Worm (Caenorhabditis elegans) whole organism, L1 larva: ENCODE measurements around the gene C56E6.2.

Source experiments
- aly-2 ChIP-seq: fragments of 150-350 bp; optimal IDR thresholded peaks from 2 replicates; lab custom pipeline; 2014; ENCODE audit warnings: missing biosample characterization, missing genetic modification characterization
- ces-1 ChIP-seq: fragments of 150-350 bp; optimal IDR thresholded peaks from 2 replicates; lab custom pipeline; 2014; ENCODE audit warnings: missing biosample characterization, missing genetic modification reagents, missing genetic modification characterization
- efl-1 ChIP-seq, 4 experiments: fragments of 150-350 bp; optimal IDR thresholded peaks in 3 of 4; peaks in 1 of 4; 1 replicate in 1 of 4; 2 replicates in 3 of 4; lab custom pipeline; 2014; ENCODE audit warnings: missing biosample characterization in 2 of 4, missing genetic modification characterization in 2 of 4, missing genetic modification reagents in 2 of 4
- fkh-10 ChIP-seq: sonication (generic microtip); optimal IDR thresholded peaks from 2 replicates; lab custom pipeline; 2017; ENCODE audit warnings: missing biosample characterization, missing genetic modification reagents, missing genetic modification characterization
- grh-1 ChIP-seq: fragments of 200-800 bp; sonication (Bioruptor generic); IDR thresholded peaks from 2 replicates; pipeline ENCODE4 v1.3.6; 2022; ENCODE audit warnings: missing genetic modification reagents, missing genetic modification characterization, missing compliant biosample characterization
- lin-39 ChIP-seq: fragments of 150-350 bp; optimal IDR thresholded peaks from 2 replicates; lab custom pipeline; 2014; ENCODE audit warnings: missing biosample characterization, missing genetic modification reagents, missing genetic modification characterization
- nhr-28 ChIP-seq: fragments of 150-350 bp; optimal IDR thresholded peaks from 2 replicates; lab custom pipeline; 2014; ENCODE audit warnings: missing biosample characterization, missing genetic modification characterization
- nhr-76 ChIP-seq: sonication (generic microtip); optimal IDR thresholded peaks from 2 replicates; lab custom pipeline; 2017; ENCODE audit warnings: missing biosample characterization, missing genetic modification characterization
- skn-1 ChIP-seq: fragments of 150-350 bp; optimal IDR thresholded peaks from 2 replicates; lab custom pipeline; 2014; ENCODE audit warnings: missing biosample characterization, missing genetic modification characterization
- zag-1 ChIP-seq: fragments of 150-350 bp; optimal IDR thresholded peaks from 2 replicates; lab custom pipeline; 2014; ENCODE audit warnings: missing biosample characterization, missing genetic modification characterization

DNA sequence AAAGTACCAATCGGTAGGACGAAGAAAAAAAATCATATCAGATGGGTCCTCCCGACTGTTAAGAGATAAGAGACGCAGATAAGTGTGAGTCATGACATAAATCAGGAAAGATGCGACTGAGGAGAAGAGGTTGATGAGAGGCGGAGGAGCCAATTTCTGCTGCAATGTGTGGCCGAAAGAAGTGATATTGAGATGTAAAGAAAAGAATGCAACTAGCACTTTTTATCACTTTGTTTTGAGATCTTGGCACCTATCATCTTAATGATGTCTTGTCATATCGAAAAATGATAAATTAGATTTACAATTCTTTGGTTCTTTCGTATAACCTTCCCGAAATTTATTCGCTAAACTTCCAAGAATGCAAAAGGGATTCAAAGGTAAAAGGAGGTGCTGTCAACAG is 42.6 kb upstream of the C56E6.2 start, which contains the start of gene del-10:
- TF ChIP-seq nhr-28 (tag; lab: Kevin White, UChicago): no peak
- TF ChIP-seq skn-1 (tag; lab: Kevin White, UChicago): no peak
- no peak for TF ChIP-seq fkh-10 (GFP tag; lab: Kevin White, UChicago)
- TF ChIP-seq aly-2 (tag; lab: Kevin White, UChicago): no peak
- no peak for TF ChIP-seq efl-1 (optimal IDR thresholded peaks at IDR 0.05; lab: Kevin White, UChicago)
- TF ChIP-seq efl-1 (GFP tag; optimal IDR thresholded peaks at IDR 0.05 in 1 of 2; lab: Kevin White, UChicago): no peak
- no peak for TF ChIP-seq ces-1 (GFP tag; lab: Kevin White, UChicago)
- TF ChIP-seq nhr-76 (tag; lab: Kevin White, UChicago): no peak
- TF ChIP-seq lin-39 (tag; lab: Kevin White, UChicago): no peak
- TF ChIP-seq grh-1 (GFP tag; lab: Robert Waterston, UW): no peak
- no peak for TF ChIP-seq zag-1 (tag; lab: Kevin White, UChicago)
